Worm (Caenorhabditis elegans) whole organism, L3 larva: ENCODE data around the gene sel-15.
"Not testable (repeated sequence)": the region's sequence is repeated elsewhere in the genome, so short reads cannot be mapped to it uniquely, and the experiment has no call there.

ENCODE experiments used
- R02D3.7 ChIP-seq: fragments of 150-350 bp; optimal IDR thresholded peaks from 2 replicates; lab custom pipeline; 2014; ENCODE audit warnings: missing biosample characterization, missing genetic modification characterization
- ZK546.5 ChIP-seq: sonication (generic microtip); optimal IDR thresholded peaks from 2 replicates; lab custom pipeline; 2017; ENCODE audit warnings: missing biosample characterization, missing genetic modification characterization
- ama-1 ChIP-seq: fragments of 150-350 bp; optimal IDR thresholded peaks from 2 replicates; lab custom pipeline; 2018
- ceh-28 ChIP-seq: fragments of 150-350 bp; optimal IDR thresholded peaks from 2 replicates; lab custom pipeline; 2014; ENCODE audit warnings: missing biosample characterization, missing genetic modification reagents, missing genetic modification characterization
- ceh-82 ChIP-seq: fragments of 150-350 bp; optimal IDR thresholded peaks from 2 replicates; lab custom pipeline; 2014; ENCODE audit warnings: missing biosample characterization, missing genetic modification characterization
- daf-12 ChIP-seq: fragments of 150-350 bp; optimal IDR thresholded peaks from 2 replicates; lab custom pipeline; 2014; ENCODE audit warnings: missing biosample characterization, missing genetic modification reagents, missing genetic modification characterization
- egl-27 ChIP-seq: sonication (generic microtip); optimal IDR thresholded peaks from 4 replicates; lab custom pipeline; 2017; ENCODE audit warnings: missing biosample characterization, missing genetic modification reagents, missing genetic modification characterization
- egl-5 ChIP-seq: fragments of 150-350 bp; optimal IDR thresholded peaks from 2 replicates; lab custom pipeline; 2017; ENCODE audit warnings: missing biosample characterization, missing genetic modification reagents, missing genetic modification characterization, inconsistent platforms
- elt-1 ChIP-seq: fragments of 150-350 bp; optimal IDR thresholded peaks from 2 replicates; lab custom pipeline; 2014; ENCODE audit warnings: missing biosample characterization, missing genetic modification characterization
- elt-3 ChIP-seq, 3 experiments: fragments of 150-350 bp in 1 of 3; sonication (generic microtip) in 2 of 3; optimal IDR thresholded peaks; 2 replicates in 2 of 3; 4 replicates in 1 of 3; lab custom pipeline; 2014 to 2017; ENCODE audit warnings: missing biosample characterization in 3 of 3, missing genetic modification characterization in 3 of 3
- eor-1 ChIP-seq, 2 experiments: fragments of 150-350 bp; optimal IDR thresholded peaks; 2 replicates each; lab custom pipeline; 2014 to 2018; ENCODE audit warnings: missing biosample characterization in 2 of 2, missing genetic modification characterization in 2 of 2
- fkh-2 ChIP-seq: fragments of 150-350 bp; optimal IDR thresholded peaks from 2 replicates; lab custom pipeline; 2014; ENCODE audit warnings: missing biosample characterization, missing genetic modification reagents, missing genetic modification characterization
- fos-1 ChIP-seq: fragments of 150-350 bp; optimal IDR thresholded peaks from 2 replicates; lab custom pipeline; 2014; ENCODE audit warnings: missing biosample characterization, missing genetic modification characterization
- jun-1 ChIP-seq: fragments of 150-350 bp; optimal IDR thresholded peaks from 2 replicates; lab custom pipeline; 2014; ENCODE audit warnings: missing biosample characterization, missing genetic modification reagents, missing genetic modification characterization
- mdl-1 ChIP-seq: fragments of 150-350 bp; optimal IDR thresholded peaks from 2 replicates; lab custom pipeline; 2014; ENCODE audit warnings: missing biosample characterization, missing genetic modification characterization
- nfya-1 ChIP-seq: sonication (generic microtip); optimal IDR thresholded peaks from 2 replicates; lab custom pipeline; 2017; ENCODE audit warnings: missing genetic modification characterization, mild to moderate bottlenecking, missing compliant biosample characterization, antibody characterized with exemption, moderate library complexity; ENCODE audit not compliant: insufficient read depth
- nhr-12 ChIP-seq: fragments of 150-350 bp; optimal IDR thresholded peaks from 2 replicates; lab custom pipeline; 2014; ENCODE audit warnings: missing biosample characterization, missing genetic modification characterization
- nhr-23 ChIP-seq: fragments of 150-350 bp; optimal IDR thresholded peaks from 2 replicates; lab custom pipeline; 2014; ENCODE audit warnings: missing biosample characterization, missing genetic modification reagents, missing genetic modification characterization
- nhr-237 ChIP-seq: fragments of 150-350 bp; optimal IDR thresholded peaks from 2 replicates; lab custom pipeline; 2014; ENCODE audit warnings: missing biosample characterization, missing genetic modification characterization
- nhr-43 ChIP-seq: sonication (generic microtip); optimal IDR thresholded peaks from 2 replicates; lab custom pipeline; 2016; ENCODE audit warnings: mild to moderate bottlenecking, missing genetic modification characterization, missing compliant biosample characterization; ENCODE audit not compliant: poor library complexity, severe bottlenecking
- nhr-77 ChIP-seq: fragments of 150-350 bp; optimal IDR thresholded peaks from 2 replicates; lab custom pipeline; 2014; ENCODE audit warnings: missing biosample characterization, missing genetic modification characterization
- pha-4 ChIP-seq: fragments of 150-350 bp; optimal IDR thresholded peaks from 2 replicates; lab custom pipeline; 2014; ENCODE audit warnings: missing biosample characterization, missing genetic modification reagents, missing genetic modification characterization
- pqm-1 ChIP-seq: fragments of 150-350 bp; optimal IDR thresholded peaks from 2 replicates; lab custom pipeline; 2017; ENCODE audit warnings: missing biosample characterization, missing genetic modification characterization, inconsistent platforms
- sea-2 ChIP-seq: fragments of 150-350 bp; sonication (generic microtip); optimal IDR thresholded peaks from 4 replicates; lab custom pipeline; 2014; ENCODE audit warnings: missing biosample characterization, missing genetic modification reagents, missing genetic modification characterization
- skn-1 ChIP-seq: fragments of 150-350 bp; optimal IDR thresholded peaks from 2 replicates; lab custom pipeline; 2014; ENCODE audit warnings: missing biosample characterization, missing genetic modification characterization
- snpc-4 ChIP-seq: fragments of 150-350 bp; optimal IDR thresholded peaks from 2 replicates; lab custom pipeline; 2014; ENCODE audit warnings: missing biosample characterization, missing genetic modification characterization
- unc-39 ChIP-seq: sonication (generic microtip); optimal IDR thresholded peaks from 4 replicates; lab custom pipeline; 2017; ENCODE audit warnings: missing biosample characterization, missing genetic modification characterization
- unc-62 ChIP-seq: fragments of 150-350 bp; sonication (generic microtip); optimal IDR thresholded peaks from 4 replicates; lab custom pipeline; 2014; ENCODE audit warnings: missing biosample characterization, missing genetic modification reagents, missing genetic modification characterization
- ztf-11 ChIP-seq: fragments of 150-350 bp; optimal IDR thresholded peaks from 2 replicates; lab custom pipeline; 2014; ENCODE audit warnings: missing biosample characterization, missing genetic modification characterization
- ztf-4 ChIP-seq: fragments of 150-350 bp; optimal IDR thresholded peaks from 2 replicates; lab custom pipeline; 2014; ENCODE audit warnings: missing biosample characterization, missing genetic modification characterization

sel-15 gene

DNA sequence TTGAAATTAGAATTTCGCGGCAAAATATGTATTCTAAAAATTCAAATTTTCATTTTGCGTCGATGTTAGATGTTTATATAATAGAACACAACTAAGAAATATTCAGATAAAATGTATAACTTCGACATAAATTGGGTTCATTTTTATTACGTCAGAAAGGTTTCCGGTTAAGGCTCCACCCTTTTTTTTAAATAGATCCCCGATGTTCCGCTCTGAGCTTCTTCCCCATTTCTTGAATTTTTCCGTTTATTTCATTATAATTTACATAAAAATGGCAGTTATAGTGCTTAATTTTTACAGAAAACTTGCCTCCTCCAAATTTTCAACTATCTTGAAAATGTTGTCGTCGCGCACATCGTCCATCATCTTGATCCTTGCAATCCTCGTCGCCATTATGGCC, 28.5 kb upstream of the sel-15 start, which contains the start of gene flp-24:
flp-24 (plus strand) TSS at position 301 of the 400 bp plus-strand sequence.
- no peak for TF ChIP-seq elt-1 (tag; lab: Kevin White, UChicago)
- TF ChIP-seq nfya-1 = no peak
- no peak for TF ChIP-seq ceh-82 (tag; lab: Kevin White, UChicago)
- TF ChIP-seq eor-1 (tag; optimal IDR thresholded peaks at IDR 0.05; lab: Kevin White, UChicago) = no peak
- TF ChIP-seq pqm-1 (tag; lab: Kevin White, UChicago) = no peak
- TF ChIP-seq snpc-4 = no peak
- TF ChIP-seq sea-2 (GFP tag; lab: Kevin White, UChicago) = no peak
- no peak for TF ChIP-seq egl-5 (tag; lab: Kevin White, UChicago)
- TF ChIP-seq ztf-11 (tag; lab: Kevin White, UChicago) = no peak

DNA sequence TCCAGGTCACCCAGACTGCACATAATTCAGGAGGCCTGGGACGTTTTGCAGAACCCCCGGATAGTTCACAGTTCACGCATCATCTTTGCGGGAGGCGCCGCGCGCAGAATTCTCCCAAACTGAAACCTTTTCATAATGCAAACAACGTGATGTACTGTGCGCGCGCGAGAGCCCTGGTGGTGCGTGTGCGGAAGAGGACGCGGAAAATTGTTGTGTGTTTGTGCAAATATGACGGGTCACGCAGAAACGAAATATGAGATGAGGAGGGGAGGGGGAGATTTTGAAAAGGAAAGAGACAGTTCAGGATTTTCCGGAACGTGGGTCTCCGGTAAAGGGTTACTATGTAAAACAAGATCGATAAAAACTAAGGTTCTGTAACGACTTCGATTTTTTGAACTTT, 13.8 kb upstream of the sel-15 start:
- no peak for TF ChIP-seq daf-12
- no peak for TF ChIP-seq ama-1
- TF ChIP-seq fos-1 (tag; lab: Kevin White, UChicago) = no peak

DNA sequence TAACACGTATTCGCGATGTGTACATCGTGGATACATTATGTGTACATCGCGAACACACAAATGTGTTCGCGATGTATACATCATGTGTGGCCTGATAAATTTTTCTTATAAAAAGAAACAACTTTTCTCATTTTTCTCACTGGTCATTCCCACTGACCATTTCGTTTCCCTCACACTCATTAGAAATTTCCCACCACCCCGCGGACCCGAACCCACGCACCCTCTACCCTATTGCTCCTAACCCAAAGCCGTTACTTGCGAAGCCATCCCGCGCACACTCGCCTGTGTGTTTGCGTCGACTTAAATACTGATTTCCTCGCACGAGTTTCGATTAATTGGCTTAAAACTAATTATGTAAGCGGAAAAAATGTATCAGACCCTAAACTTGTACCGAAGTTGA, 2.5 kb upstream of the sel-15 start:
- TF ChIP-seq pha-4 (tag; lab: Kevin White, UChicago) (no peak), mdl-1 (tag; lab: Kevin White, UChicago) (no peak), ztf-4 (no peak), ceh-82 (tag; lab: Kevin White, UChicago) (no peak), nhr-43 (no peak), elt-3 (tag; optimal IDR thresholded peaks at IDR 0.05; lab: Kevin White, UChicago) (no peak), nhr-12 (tag; lab: Kevin White, UChicago) (no peak), R02D3.7 (no peak), ZK546.5 (tag; lab: Kevin White, UChicago) (no peak), snpc-4 (no peak), egl-27 (tag; lab: Kevin White, UChicago) (no peak), unc-62 (GFP tag; lab: Kevin White, UChicago) (no peak)
- TF ChIP-seq, all 47 proteins: peak for 0

DNA sequence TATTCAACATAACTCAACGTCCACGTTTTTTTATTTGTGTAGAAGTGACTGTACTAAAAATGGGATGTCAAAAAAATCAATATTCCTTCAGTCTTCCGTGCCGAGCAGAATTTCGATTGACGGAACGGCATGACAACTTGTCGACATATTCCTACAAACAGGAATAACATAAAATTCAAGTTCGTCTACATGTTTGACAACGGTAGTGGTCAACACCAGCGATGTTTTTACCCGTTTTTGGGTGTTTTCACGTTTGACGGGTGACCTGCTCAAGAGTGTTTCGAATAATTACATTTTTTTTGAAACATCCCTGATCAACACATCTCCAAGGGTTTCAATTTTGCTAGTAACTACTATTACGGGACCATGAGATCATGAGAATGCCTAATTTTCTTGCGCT, 4.3 kb downstream of the sel-15 start, which contains the start of gene W02B3.7:
W02B3.7 (minus strand) TSS at position 101 of the 400 bp plus-strand sequence.
- no peak for TF ChIP-seq nhr-237 (tag; lab: Kevin White, UChicago)
- no peak for TF ChIP-seq R02D3.7
- no peak for TF ChIP-seq unc-39 (tag; lab: Kevin White, UChicago)
- no peak for TF ChIP-seq ztf-4

DNA sequence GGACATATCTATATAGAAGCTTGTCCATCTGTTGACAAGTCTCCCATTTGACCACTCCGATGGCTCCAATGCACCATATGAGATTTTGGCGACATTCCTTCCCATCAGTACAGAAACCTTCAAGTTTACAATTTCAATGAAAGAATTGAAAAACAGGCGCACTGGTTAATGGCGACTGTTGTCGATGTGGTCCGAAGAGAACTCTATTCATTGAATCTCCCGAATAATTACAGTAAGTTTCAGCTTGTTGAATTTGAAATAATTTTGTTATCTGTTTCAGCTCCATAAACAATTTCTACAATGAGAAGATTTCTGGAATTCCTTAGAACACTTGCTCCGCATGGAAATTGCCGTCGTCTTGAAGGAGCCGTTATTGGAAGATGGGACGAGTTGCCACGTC, 7.4 kb downstream of the sel-15 start, which contains the start of gene elf-1:
elf-1 (plus strand) TSS at position 301 of the 400 bp plus-strand sequence.
- not testable (repeated sequence) for TF ChIP-seq pha-4 (tag; lab: Kevin White, UChicago); fkh-2 (tag; lab: Kevin White, UChicago); unc-62 (GFP tag; lab: Kevin White, UChicago)

DNA sequence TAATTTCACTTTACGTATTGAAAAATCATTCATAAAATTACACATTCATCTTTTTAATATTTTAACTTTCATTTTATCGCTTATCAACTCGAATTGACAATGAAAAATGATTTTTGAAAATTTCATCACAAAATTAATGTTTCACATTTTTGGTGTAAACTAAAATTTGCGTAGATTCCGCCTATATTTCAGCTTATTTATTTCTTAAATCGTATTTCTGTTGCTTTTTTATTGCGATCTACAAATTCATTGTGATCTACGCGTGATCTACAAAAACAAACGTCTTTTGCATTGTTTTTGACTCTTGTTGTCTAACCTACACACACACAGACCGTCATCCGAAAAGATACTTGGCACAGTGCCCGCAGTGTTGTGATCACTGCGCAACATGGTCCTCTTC, 8.2 kb downstream of the sel-15 start:
- no peak for TF ChIP-seq fos-1 (tag; lab: Kevin White, UChicago)
- no peak for TF ChIP-seq ceh-28 (tag; lab: Kevin White, UChicago)
- TF ChIP-seq fkh-2 (tag; lab: Kevin White, UChicago) = no peak

DNA sequence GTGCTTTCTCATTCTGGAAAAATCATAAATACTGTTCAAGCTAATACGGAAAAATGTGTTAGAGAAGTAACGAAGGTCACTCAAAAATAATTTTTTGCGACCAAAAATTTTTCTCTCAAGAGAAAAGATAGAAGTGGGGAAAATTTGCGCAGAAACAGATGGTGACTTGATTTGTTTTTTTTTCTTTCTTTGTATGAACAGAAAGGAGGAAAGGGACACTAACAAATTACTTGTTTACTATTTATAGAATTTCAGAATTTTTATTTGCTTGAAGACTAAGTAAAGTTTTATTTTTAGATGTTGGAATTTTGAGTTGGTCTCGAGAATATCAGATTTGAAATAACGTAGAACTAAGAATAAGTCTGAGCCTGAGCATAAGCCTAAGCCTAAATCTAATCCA, 13.0 kb downstream of the sel-15 start, which contains the start of gene W02B3.4:
W02B3.4 (minus strand) TSS at position 101 of the 400 bp plus-strand sequence.
- TF ChIP-seq fkh-2 (tag; lab: Kevin White, UChicago) = no peak
- TF ChIP-seq nhr-237 (tag; lab: Kevin White, UChicago) = no peak
- TF ChIP-seq ztf-4 = no peak

DNA sequence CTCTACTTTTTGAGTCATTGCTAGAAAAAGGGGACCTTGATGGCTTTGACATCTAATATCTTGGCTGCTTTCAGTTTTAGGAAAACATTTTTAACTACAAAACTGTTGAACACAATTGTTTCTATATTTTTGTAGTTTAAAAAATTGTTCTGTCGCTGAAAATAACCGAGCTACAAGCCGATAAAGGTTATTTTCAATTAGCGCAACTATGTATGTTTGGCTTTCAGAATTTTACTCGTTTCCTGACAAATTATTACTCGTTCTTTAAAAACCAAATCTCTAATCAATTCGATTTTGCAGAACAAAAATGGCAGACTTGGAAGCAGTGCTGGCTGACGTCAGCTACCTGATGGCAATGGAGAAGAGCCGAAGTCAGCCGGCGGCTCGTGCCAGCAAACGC, 20.4 kb downstream of the sel-15 start, which contains the start of gene grk-2:
grk-2 (plus strand) TSS at position 301 of the 400 bp plus-strand sequence.
- TF ChIP-seq nhr-12 (tag; lab: Kevin White, UChicago) (no peak), jun-1 (no peak), nhr-43 (no peak), nhr-23 (tag; lab: Kevin White, UChicago) (no peak), ceh-28 (tag; lab: Kevin White, UChicago) (no peak), R02D3.7 (no peak), pha-4 (tag; lab: Kevin White, UChicago) (no peak), snpc-4 (no peak), unc-62 (GFP tag; lab: Kevin White, UChicago) (no peak), skn-1 (tag; lab: Kevin White, UChicago) (no peak), nhr-77 (no peak)
